Fruit fly (Drosophila melanogaster) whole organism, larva: ENCODE results near the gene Pcif1.

Experiments used
- noc ChIP-seq: fragments of 200-800 bp; sonication (Bioruptor generic); optimal IDR thresholded peaks from 3 replicates; lab custom pipeline; 2019; ENCODE audit warnings: missing biosample characterization, mild to moderate bottlenecking, missing genetic modification characterization, moderate library complexity

Pcif1 gene

dm6 chr3L:20785742-20786427, at the start of gene Pcif1:
Pcif1 (minus strand) TSS chr3L:20786197.
- no peak for TF ChIP-seq noc

dm6 chr3L:20834150-20834549, 48.2 kb upstream of the Pcif1 start:
- TF ChIP-seq noc: no peak

dm6 chr3L:20830361-20830760, 44.4 kb upstream of the Pcif1 start:
- TF ChIP-seq noc: no peak

- TF ChIP-seq noc: no peak
Observed at dm6 chr3L:20827962-20828361, 42.0 kb upstream of the Pcif1 start.

dm6 chr3L:20826950-20827910, 41.2 kb upstream of the Pcif1 start:
- TF ChIP-seq noc: peak; percentile 43

- no peak for TF ChIP-seq noc
Observed at dm6 chr3L:20823206-20823803, 37.3 kb upstream of the Pcif1 start.

- TF ChIP-seq noc: no peak
Observed at dm6 chr3L:20817927-20818326, 31.9 kb upstream of the Pcif1 start, which contains the start of gene Mst77F. Mst77F (minus strand) TSS chr3L:20818027.

- TF ChIP-seq noc: no peak
Observed at dm6 chr3L:20815666-20816375, 29.8 kb upstream of the Pcif1 start, which contains the start of the genes CG3618 and Pka-R1. CG3618 (minus strand) TSS chr3L:20816075. Pka-R1 (plus strand) TSS chr3L:20816118.

dm6 chr3L:20809088-20809999, 23.3 kb upstream of the Pcif1 start, which contains the start of the genes CG3634 and HIPP1:
CG3634 (minus strand) TSS chr3L:20809272.
HIPP1 (plus strand) TSS chr3L:20809669.
- no peak for TF ChIP-seq noc

dm6 chr3L:20800208-20800607, 14.2 kb upstream of the Pcif1 start, which contains the start of gene Spc105R:
Spc105R (plus strand) TSS chr3L:20800410.
- no peak for TF ChIP-seq noc

dm6 chr3L:20798325-20798846, 12.4 kb upstream of the Pcif1 start, which contains the start of the genes CG3698 and tzn:
CG3698 (minus strand) TSS chr3L:20798375.
tzn (plus strand) TSS chr3L:20798645.
- no peak for TF ChIP-seq noc

dm6 chr3L:20797379-20797778, 11.4 kb upstream of the Pcif1 start:
- no peak for TF ChIP-seq noc

dm6 chr3L:20796757-20797156, 10.8 kb upstream of the Pcif1 start:
- TF ChIP-seq noc: no peak

dm6 chr3L:20792693-20793092, 6.7 kb upstream of the Pcif1 start, which contains the start of gene Six4:
Six4 (minus strand) TSS chr3L:20792777.
- no peak for TF ChIP-seq noc

dm6 chr3L:20789299-20789698, 3.3 kb upstream of the Pcif1 start:
- no peak for TF ChIP-seq noc
